Worm (Caenorhabditis elegans): Measurements from ENCODE around the gene C44C11.6.

The C44C11.6 gene

ce11 chrII:12386781-12387180 lies 42.2 kb downstream of the C44C11.6 start, which contains the start of gene sre-42:
Gene sre-42, minus strand, starts transcription at chrII:12386881.
- TF ChIP-seq tbx-2 (tag; optimal IDR thresholded peaks at IDR 0.05) (no peak), ztf-11 (tag; optimal IDR thresholded peaks at IDR 0.05) (no peak)

ce11 chrII:12387487-12387886 lies 42.9 kb downstream of the C44C11.6 start:
- no peak for TF ChIP-seq fkh-2 (tag; optimal IDR thresholded peaks at IDR 0.05)
- TF ChIP-seq mml-1 (tag; optimal IDR thresholded peaks at IDR 0.05): no peak
- TF ChIP-seq nhr-76 (tag; optimal IDR thresholded peaks at IDR 0.05): no peak
- TF ChIP-seq fkh-10 (GFP tag; optimal IDR thresholded peaks at IDR 0.05): no peak
- TF ChIP-seq nhr-77 (tag; optimal IDR thresholded peaks at IDR 0.05): no peak
- no peak for TF ChIP-seq nhr-237 (tag; optimal IDR thresholded peaks at IDR 0.05)
- no peak for TF ChIP-seq aly-2 (tag; optimal IDR thresholded peaks at IDR 0.05)
- no peak for TF ChIP-seq snpc-4 (tag; optimal IDR thresholded peaks at IDR 0.05)
- TF ChIP-seq pqm-1 (tag; optimal IDR thresholded peaks at IDR 0.05): no peak
- no peak for TF ChIP-seq lin-15B (tag; optimal IDR thresholded peaks at IDR 0.05)
- TF ChIP-seq unc-62 (GFP tag; optimal IDR thresholded peaks at IDR 0.05): no peak
- no peak for TF ChIP-seq ceh-16 (tag; optimal IDR thresholded peaks at IDR 0.05)
- TF ChIP-seq nhr-67 (tag; optimal IDR thresholded peaks at IDR 0.05): no peak

- TF ChIP-seq ama-1 (optimal IDR thresholded peaks at IDR 0.05) (no peak), nhr-237 (tag; optimal IDR thresholded peaks at IDR 0.05) (no peak)
Observed at ce11 chrII:12387980-12388379, 43.4 kb downstream of the C44C11.6 start, which contains the start of gene sre-41. Gene sre-41, plus strand, starts transcription at chrII:12388280.

- TF ChIP-seq sea-2 (GFP tag; optimal IDR thresholded peaks at IDR 0.05) (no peak), jun-1 (tag; optimal IDR thresholded peaks at IDR 0.05) (no peak), hmg-11 (tag; optimal IDR thresholded peaks at IDR 0.05) (no peak), nhr-23 (tag; optimal IDR thresholded peaks at IDR 0.05) (no peak), nhr-77 (tag; optimal IDR thresholded peaks at IDR 0.05) (no peak), snpc-4 (tag; optimal IDR thresholded peaks at IDR 0.05) (no peak), nhr-25 (tag; optimal IDR thresholded peaks at IDR 0.05) (no peak), tbx-2 (tag; optimal IDR thresholded peaks at IDR 0.05) (no peak), pqm-1 (tag; optimal IDR thresholded peaks at IDR 0.05) (no peak), aly-2 (tag; optimal IDR thresholded peaks at IDR 0.05) (no peak), lin-15B (tag; optimal IDR thresholded peaks at IDR 0.05) (no peak), nhr-12 (tag; optimal IDR thresholded peaks at IDR 0.05) (no peak), fkh-10 (GFP tag; optimal IDR thresholded peaks at IDR 0.05) (no peak), ZK546.5 (tag; optimal IDR thresholded peaks at IDR 0.05) (no peak), nhr-43 (tag; optimal IDR thresholded peaks at IDR 0.05; ENCODE audit: poor library complexity, severe bottlenecking) (no peak), daf-12 (tag; optimal IDR thresholded peaks at IDR 0.05) (no peak), ceh-82 (tag; optimal IDR thresholded peaks at IDR 0.05) (no peak), nhr-237 (tag; optimal IDR thresholded peaks at IDR 0.05) (no peak), fos-1 (tag; optimal IDR thresholded peaks at IDR 0.05) (no peak), ceh-9 (tag; optimal IDR thresholded peaks at IDR 0.05) (no peak)
Observed at ce11 chrII:12389783-12390182, 45.2 kb downstream of the C44C11.6 start, which contains the start of gene Y57A10B.6. Gene Y57A10B.6, plus strand, starts transcription at chrII:12390083.

- TF ChIP-seq daf-12 (tag; optimal IDR thresholded peaks at IDR 0.05) (no peak), ceh-28 (tag; optimal IDR thresholded peaks at IDR 0.05) (no peak), ztf-4 (tag; optimal IDR thresholded peaks at IDR 0.05) (no peak), lin-39 (tag; optimal IDR thresholded peaks at IDR 0.05) (no peak), nhr-25 (tag; optimal IDR thresholded peaks at IDR 0.05) (no peak), tbx-2 (tag; optimal IDR thresholded peaks at IDR 0.05) (no peak), aly-2 (tag; optimal IDR thresholded peaks at IDR 0.05) (no peak), nhr-12 (tag; optimal IDR thresholded peaks at IDR 0.05) (no peak), ceh-16 (tag; optimal IDR thresholded peaks at IDR 0.05) (no peak), nfya-1 (tag; optimal IDR thresholded peaks at IDR 0.05; ENCODE audit: insufficient read depth) (no peak), zag-1 (tag; optimal IDR thresholded peaks at IDR 0.05) (no peak), unc-39 (tag; optimal IDR thresholded peaks at IDR 0.05) (no peak), skn-1 (tag; optimal IDR thresholded peaks at IDR 0.05) (no peak), R02D3.7 (tag; optimal IDR thresholded peaks at IDR 0.05) (no peak), nhr-28 (tag; optimal IDR thresholded peaks at IDR 0.05) (no peak), nhr-43 (tag; optimal IDR thresholded peaks at IDR 0.05; ENCODE audit: poor library complexity, severe bottlenecking) (no peak), sea-2 (GFP tag; optimal IDR thresholded peaks at IDR 0.05) (no peak)
Observed at ce11 chrII:12393690-12394089, 49.1 kb downstream of the C44C11.6 start, which contains the start of gene Y57A10B.7. Gene Y57A10B.7, minus strand, starts transcription at chrII:12393790.
